Worm (Caenorhabditis elegans): Measurements from ENCODE around the gene ZC412.10.
"Not testable (repeated sequence)": the region's sequence is repeated elsewhere in the genome, so short reads cannot be mapped to it uniquely, and the experiment has no call there.

Gene ZC412.10

ce11 chrV:14893355-14894050 is 16.9 kb upstream of the ZC412.10 start, which contains the start of the genes mpst-2 and H12D21.5:
Gene mpst-2, minus strand, starts transcription at chrV:14893455.
Gene H12D21.5, plus strand, starts transcription at chrV:14894000.
- no peak for TF ChIP-seq tlf-1 (GFP tag; optimal IDR thresholded peaks at IDR 0.05)
- no peak for TF ChIP-seq nhr-90 (tag; optimal IDR thresholded peaks at IDR 0.05)
- no peak for TF ChIP-seq mcd-1 (GFP tag; IDR thresholded peaks at IDR 0.05)
- TF ChIP-seq unc-130 (GFP tag; optimal IDR thresholded peaks at IDR 0.05) = no peak
- no peak for TF ChIP-seq gei-17 (GFP tag; optimal IDR thresholded peaks at IDR 0.05)
- TF ChIP-seq egl-44 (GFP tag; IDR thresholded peaks at IDR 0.05) = no peak
- no peak for TF ChIP-seq zim-3 (tag; optimal IDR thresholded peaks at IDR 0.05)

- not testable (repeated sequence) for TF ChIP-seq hrde-1 (tag; optimal IDR thresholded peaks at IDR 0.05; ENCODE audit: borderline replicate concordance); tbx-9 (tag; optimal IDR thresholded peaks at IDR 0.05; ENCODE audit: borderline replicate concordance); nfyb-1 (GFP tag; IDR thresholded peaks at IDR 0.05)
Observed at ce11 chrV:14890782-14891181, 14.2 kb upstream of the ZC412.10 start, which contains the start of gene nspa-2. Gene nspa-2, plus strand, starts transcription at chrV:14891082.

- no peak for TF ChIP-seq ztf-22 (GFP tag; optimal IDR thresholded peaks at IDR 0.05)
- no peak for TF ChIP-seq Y56A3A.18 (GFP tag; IDR thresholded peaks at IDR 0.05)
- TF ChIP-seq T26A5.8 (tag; optimal IDR thresholded peaks at IDR 0.05) = no peak
- no peak for TF ChIP-seq aptf-3 (GFP tag; IDR thresholded peaks at IDR 0.05)
- no peak for TF ChIP-seq Y53G8AR.9 (GFP tag; conservative IDR thresholded peaks at IDR 0.05)
Observed at ce11 chrV:14877242-14877819, 707 bp upstream of the ZC412.10 start.

- TF ChIP-seq fkh-3 (tag; optimal IDR thresholded peaks at IDR 0.05) (no peak), akir-1 (GFP tag; optimal IDR thresholded peaks at IDR 0.05) (no peak), hmg-20 (GFP tag; IDR thresholded peaks at IDR 0.05) (peak; percentile 33; the same call in 1 of the 2 replicates), B0035.1 (tag; optimal IDR thresholded peaks at IDR 0.05) (no peak), hmg-1.2 (GFP tag; IDR thresholded peaks at IDR 0.05) (peak; percentile 66), lin-54 (GFP tag; optimal IDR thresholded peaks at IDR 0.05) (peak; percentile 56), egl-44 (GFP tag; IDR thresholded peaks at IDR 0.05) (no peak), ekl-4 (GFP tag; IDR thresholded peaks at IDR 0.05) (0 out of 2 replicates have a peak, but pooled peaks have one; percentile 48), hlh-12 (tag; optimal IDR thresholded peaks at IDR 0.05) (no peak), T26A5.8 (tag; optimal IDR thresholded peaks at IDR 0.05) (no peak), F55B11.4 (tag; optimal IDR thresholded peaks at IDR 0.05; ENCODE audit: borderline replicate concordance, insufficient read depth) (no peak), let-607 (tag; optimal IDR thresholded peaks at IDR 0.05) (peak in 1 of 2 experiments; percentile 6), hlh-26 (GFP tag; conservative IDR thresholded peaks at IDR 0.05) (no peak), F37B4.10 (GFP tag; IDR thresholded peaks at IDR 0.05) (no peak), Y56A3A.18 (GFP tag; IDR thresholded peaks at IDR 0.05) (peak; percentile 44; the same call in 1 of the 2 replicates), nhr-120 (GFP tag; IDR thresholded peaks at IDR 0.05) (no peak), unc-62 (GFP tag; optimal IDR thresholded peaks at IDR 0.05) (no peak), mel-28 (tag; optimal IDR thresholded peaks at IDR 0.05; ENCODE audit: borderline replicate concordance) (no peak), nhr-90 (tag; optimal IDR thresholded peaks at IDR 0.05) (peak; percentile 2), T07F8.4 (tag; optimal IDR thresholded peaks at IDR 0.05) (no peak), ceh-91 (GFP tag; IDR thresholded peaks at IDR 0.05) (no peak), ztf-25 (GFP tag; IDR thresholded peaks at IDR 0.05) (0 out of 2 replicates have a peak, but pooled peaks have one; percentile 62), C06A6.2 (GFP tag; conservative IDR thresholded peaks at IDR 0.05) (no peak), sptf-2 (GFP tag; optimal IDR thresholded peaks at IDR 0.05) (no peak), unc-130 (GFP tag; optimal IDR thresholded peaks at IDR 0.05) (no peak), tbp1 (GFP tag; optimal IDR thresholded peaks at IDR 0.05) (peak; percentile 100), ceh-58 (GFP tag; IDR thresholded peaks at IDR 0.05) (no peak), lsy-27 (tag; optimal IDR thresholded peaks at IDR 0.05; ENCODE audit: borderline replicate concordance, insufficient read depth) (no peak), lag-1 (GFP tag; IDR thresholded peaks at IDR 0.05) (no peak), rpc-1 (optimal IDR thresholded peaks at IDR 0.05) (peak; percentile 67), rpc-1 (tag; optimal IDR thresholded peaks at IDR 0.05) (peak; percentile 69), zim-3 (tag; optimal IDR thresholded peaks at IDR 0.05) (peak; percentile 3)
Observed at ce11 chrV:14876257-14876656, 367 bp downstream of the ZC412.10 start.
